Worm (Caenorhabditis elegans): ENCODE data around the gene Y54G2A.48.

Gene Y54G2A.48

ce11 chrIV:2823446-2823845, 9.0 kb downstream of the Y54G2A.48 start, which contains the start of gene clec-80:
Gene clec-80 (plus strand): TSS chrIV:2823746.
- TF ChIP-seq snpc-1.3 (tag; optimal IDR thresholded peaks at IDR 0.05; ENCODE audit: insufficient read depth), result no peak

- TF ChIP-seq hrde-1 (tag; optimal IDR thresholded peaks at IDR 0.05; ENCODE audit: borderline replicate concordance) (no peak), lin-26 (GFP tag; IDR thresholded peaks at IDR 0.05) (no peak), egl-44 (GFP tag; IDR thresholded peaks at IDR 0.05) (no peak), zfh-2 (GFP tag; conservative IDR thresholded peaks at IDR 0.05) (no peak), F55B11.4 (tag; optimal IDR thresholded peaks at IDR 0.05; ENCODE audit: borderline replicate concordance, insufficient read depth) (no peak), sptf-2 (GFP tag; optimal IDR thresholded peaks at IDR 0.05) (no peak), T26A5.8 (tag; optimal IDR thresholded peaks at IDR 0.05) (no peak), tbx-9 (tag; optimal IDR thresholded peaks at IDR 0.05; ENCODE audit: borderline replicate concordance) (no peak)
Measured at ce11 chrIV:2820408-2820807, 12.1 kb downstream of the Y54G2A.48 start, which contains the start of gene Y54G2A.37. Gene Y54G2A.37 (plus strand): TSS chrIV:2820708.

ce11 chrIV:2819633-2820032, 12.9 kb downstream of the Y54G2A.48 start, which contains the start of gene Y54G2A.13:
Gene Y54G2A.13 (minus strand): TSS chrIV:2819733.
- TF ChIP-seq ztf-6 (GFP tag; IDR thresholded peaks at IDR 0.05), result no peak
- TF ChIP-seq nfya-1 (tag; optimal IDR thresholded peaks at IDR 0.05; ENCODE audit: borderline replicate concordance, insufficient read depth), result no peak
- TF ChIP-seq F55B11.4 (tag; optimal IDR thresholded peaks at IDR 0.05; ENCODE audit: borderline replicate concordance, insufficient read depth), result no peak
- TF ChIP-seq D2030.7 (GFP tag; IDR thresholded peaks at IDR 0.05), result no peak
- no peak for TF ChIP-seq nhr-90 (tag; optimal IDR thresholded peaks at IDR 0.05)
- no peak for TF ChIP-seq T26A5.8 (tag; optimal IDR thresholded peaks at IDR 0.05)
- no peak for TF ChIP-seq ccch-3 (GFP tag; optimal IDR thresholded peaks at IDR 0.05)
- no peak for TF ChIP-seq attf-6 (GFP tag; IDR thresholded peaks at IDR 0.05)
- no peak for TF ChIP-seq ZK185.1 (tag; optimal IDR thresholded peaks at IDR 0.05; ENCODE audit: poor library complexity, severe bottlenecking)

ce11 chrIV:2817038-2817437, 15.4 kb downstream of the Y54G2A.48 start:
- peak; percentile 12 for TF ChIP-seq chd-7 (tag; optimal IDR thresholded peaks at IDR 0.05)
- TF ChIP-seq attf-5 (GFP tag; optimal IDR thresholded peaks at IDR 0.05), result no peak
- no peak for TF ChIP-seq Y56A3A.18 (GFP tag; IDR thresholded peaks at IDR 0.05)
- no peak for TF ChIP-seq hmg-20 (GFP tag; IDR thresholded peaks at IDR 0.05)
- TF ChIP-seq zfh-2 (GFP tag; conservative IDR thresholded peaks at IDR 0.05), result peak; percentile 79
- no peak for TF ChIP-seq snpc-4 (GFP tag; optimal IDR thresholded peaks at IDR 0.05)
- TF ChIP-seq snpc-4 (tag; optimal IDR thresholded peaks at IDR 0.05), result peak in 2 of 4 experiments; percentile 65 to 88

DNA sequence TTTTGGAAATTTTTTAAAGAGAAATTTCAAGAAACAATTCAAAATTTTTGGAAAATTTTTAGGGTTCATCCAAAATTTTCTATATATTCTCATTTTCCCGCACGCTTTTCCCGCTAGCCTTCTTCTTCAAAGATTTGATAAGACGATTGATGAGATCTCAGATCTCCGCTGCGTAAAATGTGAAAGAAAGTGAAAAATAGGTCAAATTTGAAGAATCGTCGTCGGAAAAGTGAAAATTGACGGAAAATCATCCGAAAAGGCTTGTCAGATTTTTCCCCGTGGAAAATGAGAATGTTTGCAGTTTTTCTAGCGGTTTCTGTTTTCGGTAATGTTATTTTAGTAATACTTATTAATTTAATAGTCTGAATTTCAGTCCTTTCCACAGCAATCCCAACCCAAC, 23.3 kb downstream of the Y54G2A.48 start, which contains the start of gene Y54G2A.76:
Gene Y54G2A.76 (plus strand): TSS at position 203 of the 400 bp plus-strand sequence.
- no peak for TF ChIP-seq madf-6 (GFP tag; IDR thresholded peaks at IDR 0.05)
- no peak for TF ChIP-seq nhr-120 (GFP tag; IDR thresholded peaks at IDR 0.05)
- TF ChIP-seq F22D6.2 (tag; optimal IDR thresholded peaks at IDR 0.05), result no peak
- TF ChIP-seq Y56A3A.18 (GFP tag; IDR thresholded peaks at IDR 0.05), result no peak
- TF ChIP-seq sea-2 (GFP tag; IDR thresholded peaks at IDR 0.05), result no peak
- no peak for TF ChIP-seq T26A5.8 (tag; optimal IDR thresholded peaks at IDR 0.05)
- TF ChIP-seq attf-5 (GFP tag; optimal IDR thresholded peaks at IDR 0.05), result no peak
- no peak for TF ChIP-seq bed-1 (GFP tag; IDR thresholded peaks at IDR 0.05)
- no peak for TF ChIP-seq ceh-100 (GFP tag; IDR thresholded peaks at IDR 0.05)
- TF ChIP-seq Y67H2A.10 (GFP tag; conservative IDR thresholded peaks at IDR 0.05), result no peak
- no peak for TF ChIP-seq fkh-3 (tag; optimal IDR thresholded peaks at IDR 0.05)
